Fruit fly (Drosophila melanogaster) whole organism, embryonic: ENCODE results near the gene CG42728.

Experiments used
- ATbp ChIP-seq: fragments of 200-800 bp; sonication (Bioruptor generic); optimal IDR thresholded peaks from 2 replicates; lab custom pipeline; 2017; ENCODE audit warnings: missing biosample characterization, mild to moderate bottlenecking, missing genetic modification characterization, missing genetic modification reagents
- Atf-2 ChIP-seq: fragments of 200-800 bp; sonication (Bioruptor generic); optimal IDR thresholded peaks from 2 replicates; lab custom pipeline; 2016; ENCODE audit warnings: missing biosample characterization, missing genetic modification characterization
- Bteb2 ChIP-seq: fragments of 200-800 bp; sonication (Bioruptor generic); optimal IDR thresholded peaks from 2 replicates; lab custom pipeline; 2016; ENCODE audit warnings: missing biosample characterization, missing genetic modification characterization
- CG10654 ChIP-seq: fragments of 200-800 bp; sonication (Bioruptor generic); optimal IDR thresholded peaks from 2 replicates; lab custom pipeline; 2016; ENCODE audit warnings: missing biosample characterization, missing genetic modification characterization
- CG11085 ChIP-seq: fragments of 200-800 bp; sonication (Bioruptor generic); IDR thresholded peaks from 2 replicates; pipeline ENCODE4 v1.3.6; 2022; ENCODE audit warnings: missing biosample characterization, missing genetic modification characterization
- CG11093 ChIP-seq: fragments of 200-800 bp; sonication (Bioruptor generic); IDR thresholded peaks from 3 replicates; pipeline ENCODE4 v1.3.6; 2022; ENCODE audit warnings: missing biosample characterization, missing genetic modification characterization
- CG14050 ChIP-seq: fragments of 200-800 bp; sonication (Bioruptor generic); IDR thresholded peaks from 3 replicates; pipeline ENCODE4 v1.3.6; 2022; ENCODE audit warnings: missing biosample characterization, missing genetic modification characterization
- CG14667 ChIP-seq: fragments of 200-800 bp; sonication (Bioruptor generic); IDR thresholded peaks from 2 replicates; pipeline ENCODE4 v1.3.6; 2022; ENCODE audit warnings: missing biosample characterization, missing genetic modification characterization
- CG14710 ChIP-seq: fragments of 200-800 bp; sonication (Bioruptor generic); optimal IDR thresholded peaks from 3 replicates; lab custom pipeline; 2019; ENCODE audit warnings: missing biosample characterization, mild to moderate bottlenecking, missing genetic modification characterization, moderate library complexity
- CG14860 ChIP-seq: fragments of 200-800 bp; sonication (Bioruptor generic); IDR thresholded peaks from 3 replicates; pipeline ENCODE4 v1.3.6; 2022; ENCODE audit warnings: missing biosample characterization, missing genetic modification characterization; ENCODE audit not compliant: partially characterized antibody
- CG15011 ChIP-seq: fragments of 200-800 bp; sonication (Bioruptor generic); optimal IDR thresholded peaks from 3 replicates; lab custom pipeline; 2018; ENCODE audit warnings: missing biosample characterization, mild to moderate bottlenecking, missing genetic modification characterization
- CG15601 ChIP-seq: fragments of 200-800 bp; sonication (Bioruptor generic); optimal IDR thresholded peaks from 3 replicates; lab custom pipeline; 2019; ENCODE audit warnings: missing biosample characterization, mild to moderate bottlenecking, missing genetic modification characterization, moderate library complexity
- CG17802 ChIP-seq: fragments of 200-800 bp; sonication (Bioruptor generic); optimal IDR thresholded peaks from 2 replicates; lab custom pipeline; 2018; ENCODE audit warnings: missing biosample characterization, mild to moderate bottlenecking, missing genetic modification characterization, moderate library complexity
- CG18764 ChIP-seq: fragments of 200-800 bp; sonication (Bioruptor generic); optimal IDR thresholded peaks from 3 replicates; lab custom pipeline; 2016; ENCODE audit warnings: missing biosample characterization, missing genetic modification characterization
- CG2116 ChIP-seq: fragments of 200-800 bp; sonication (Bioruptor generic); optimal IDR thresholded peaks from 3 replicates; lab custom pipeline; 2018; ENCODE audit warnings: missing biosample characterization, mild to moderate bottlenecking, missing genetic modification characterization
- CG32772 ChIP-seq: fragments of 200-800 bp; sonication (Bioruptor generic); IDR thresholded peaks from 2 replicates; pipeline ENCODE4 v1.3.6; 2022; ENCODE audit warnings: missing biosample characterization, missing genetic modification characterization
- CG3838 ChIP-seq: fragments of 200-800 bp; sonication (Bioruptor generic); optimal IDR thresholded peaks from 3 replicates; lab custom pipeline; 2016; ENCODE audit warnings: missing biosample characterization, missing genetic modification characterization
- CG4854 ChIP-seq: fragments of 200-800 bp; sonication (Bioruptor generic); optimal IDR thresholded peaks from 2 replicates; lab custom pipeline; 2016; ENCODE audit warnings: missing biosample characterization, missing genetic modification characterization, inconsistent platforms
- CG5180 ChIP-seq: fragments of 200-800 bp; sonication (Bioruptor generic); optimal IDR thresholded peaks from 3 replicates; lab custom pipeline; 2017; ENCODE audit warnings: missing biosample characterization, missing genetic modification characterization, mild to moderate bottlenecking, moderate library complexity, missing genetic modification reagents
- CG5953 ChIP-seq: fragments of 200-800 bp; sonication (Bioruptor generic); IDR thresholded peaks from 2 replicates; pipeline ENCODE4 v1.3.6; 2022; ENCODE audit warnings: missing biosample characterization, missing genetic modification characterization
- CG7271 ChIP-seq: fragments of 200-800 bp; sonication (Bioruptor generic); optimal IDR thresholded peaks from 2 replicates; lab custom pipeline; 2018; ENCODE audit warnings: missing biosample characterization, mild to moderate bottlenecking, missing genetic modification characterization, moderate library complexity
- CG8281 ChIP-seq: fragments of 200-800 bp; sonication (Bioruptor generic); optimal IDR thresholded peaks from 2 replicates; lab custom pipeline; 2018; ENCODE audit warnings: missing biosample characterization, mild to moderate bottlenecking, missing genetic modification characterization, moderate library complexity
- CG8359 ChIP-seq: fragments of 200-800 bp; sonication (Bioruptor generic); optimal IDR thresholded peaks from 2 replicates; lab custom pipeline; 2017; ENCODE audit warnings: missing biosample characterization, mild to moderate bottlenecking, missing genetic modification characterization, borderline replicate concordance
- Hand ChIP-seq: fragments of 200-800 bp; sonication (Bioruptor generic); optimal IDR thresholded peaks from 2 replicates; lab custom pipeline; 2017; ENCODE audit warnings: mild to moderate bottlenecking, missing biosample characterization, missing genetic modification reagents, missing genetic modification characterization
- HmgD ChIP-seq: fragments of 200-800 bp; sonication (Bioruptor generic); optimal IDR thresholded peaks from 3 replicates; lab custom pipeline; 2016; ENCODE audit warnings: missing biosample characterization, missing genetic modification characterization
- Hr39 ChIP-seq: fragments of >200 bp; optimal IDR thresholded peaks from 2 replicates; lab custom pipeline; 2017
- MESR4 ChIP-seq: fragments of 200-800 bp; sonication (Bioruptor generic); optimal IDR thresholded peaks from 2 replicates; lab custom pipeline; 2018; ENCODE audit warnings: missing biosample characterization, mild to moderate bottlenecking, missing genetic modification characterization, moderate library complexity
- Mad ChIP-seq: fragments of 200-800 bp; sonication (Bioruptor generic); optimal IDR thresholded peaks from 2 replicates; lab custom pipeline; 2016; ENCODE audit warnings: missing biosample characterization, missing genetic modification characterization
- Max ChIP-seq: fragments of 200-800 bp; sonication (Bioruptor generic); optimal IDR thresholded peaks from 2 replicates; lab custom pipeline; 2016; ENCODE audit warnings: missing biosample characterization, mild to moderate bottlenecking, missing genetic modification characterization
- Mes4 ChIP-seq: fragments of 200-800 bp; sonication (Bioruptor generic); optimal IDR thresholded peaks from 2 replicates; lab custom pipeline; 2016; ENCODE audit warnings: missing biosample characterization, missing genetic modification characterization
- NC2β ChIP-seq: fragments of 200-800 bp; sonication (Bioruptor generic); optimal IDR thresholded peaks from 2 replicates; lab custom pipeline; 2016; ENCODE audit warnings: missing biosample characterization, missing genetic modification characterization
- Nf-YB ChIP-seq: fragments of 200-800 bp; sonication (Bioruptor generic); optimal IDR thresholded peaks from 3 replicates; lab custom pipeline; 2019; ENCODE audit warnings: missing biosample characterization, mild to moderate bottlenecking, missing genetic modification characterization, moderate library complexity
- Vsx1 ChIP-seq: fragments of 200-800 bp; sonication (Bioruptor generic); optimal IDR thresholded peaks from 2 replicates; lab custom pipeline; 2017; ENCODE audit warnings: missing biosample characterization, mild to moderate bottlenecking, missing genetic modification characterization, missing genetic modification reagents
- aop ChIP-seq: fragments of 200-800 bp; sonication (Bioruptor generic); IDR thresholded peaks from 2 replicates; pipeline ENCODE4 v1.3.6; 2022; ENCODE audit warnings: missing biosample characterization, missing genetic modification characterization
- br ChIP-seq: fragments of >200 bp; optimal IDR thresholded peaks from 2 replicates; lab custom pipeline; 2017
- cad ChIP-seq: fragments of >200 bp; optimal IDR thresholded peaks from 2 replicates; lab custom pipeline; 2017; ENCODE audit warnings: missing biosample characterization, missing genetic modification characterization
- corto ChIP-seq: fragments of 200-800 bp; sonication (Bioruptor generic); optimal IDR thresholded peaks from 2 replicates; lab custom pipeline; 2016; ENCODE audit warnings: missing biosample characterization, mild to moderate bottlenecking, missing genetic modification characterization, moderate library complexity
- da ChIP-seq: fragments of 200-800 bp; sonication (Bioruptor generic); optimal IDR thresholded peaks from 2 replicates; lab custom pipeline; 2016; ENCODE audit warnings: missing biosample characterization, missing genetic modification characterization
- dm ChIP-seq: fragments of 200-800 bp; sonication (Bioruptor generic); optimal IDR thresholded peaks from 3 replicates; lab custom pipeline; 2016; ENCODE audit warnings: missing biosample characterization, missing genetic modification characterization
- dmrt11E ChIP-seq: fragments of 200-800 bp; sonication (Bioruptor generic); optimal IDR thresholded peaks from 3 replicates; lab custom pipeline; 2018; ENCODE audit warnings: missing biosample characterization, mild to moderate bottlenecking, missing genetic modification characterization, moderate library complexity
- en ChIP-seq: fragments of 200-800 bp; sonication (Bioruptor generic); optimal IDR thresholded peaks from 2 replicates; lab custom pipeline; 2016; ENCODE audit warnings: missing biosample characterization, missing genetic modification characterization
- grau ChIP-seq: fragments of 200-800 bp; optimal IDR thresholded peaks from 3 replicates; lab custom pipeline; 2019; ENCODE audit warnings: missing biosample characterization, mild to moderate bottlenecking, missing genetic modification characterization, moderate library complexity
- grn ChIP-seq: fragments of 200-800 bp; sonication (Bioruptor generic); optimal IDR thresholded peaks from 3 replicates; lab custom pipeline; 2017; ENCODE audit warnings: missing biosample characterization, missing genetic modification characterization
- luna ChIP-seq: fragments of 200-800 bp; sonication (Bioruptor generic); optimal IDR thresholded peaks from 2 replicates; lab custom pipeline; 2016; ENCODE audit warnings: missing biosample characterization, missing genetic modification characterization
- nerfin-1 ChIP-seq: fragments of 200-800 bp; sonication (Bioruptor generic); optimal IDR thresholded peaks from 3 replicates; lab custom pipeline; 2019; ENCODE audit warnings: missing biosample characterization, mild to moderate bottlenecking, missing genetic modification characterization, moderate library complexity
- p53 ChIP-seq: fragments of 200-800 bp; sonication (Bioruptor generic); optimal IDR thresholded peaks from 2 replicates; lab custom pipeline; 2016; ENCODE audit warnings: missing biosample characterization, missing genetic modification characterization
- tap ChIP-seq: fragments of 200-800 bp; optimal IDR thresholded peaks from 3 replicates; lab custom pipeline; 2019; ENCODE audit warnings: missing biosample characterization, mild to moderate bottlenecking, missing genetic modification characterization, moderate library complexity
- tin ChIP-seq: fragments of 200-800 bp; sonication (Bioruptor generic); optimal IDR thresholded peaks from 3 replicates; lab custom pipeline; 2016; ENCODE audit warnings: missing biosample characterization, missing genetic modification characterization
- usp ChIP-seq: fragments of >200 bp; optimal IDR thresholded peaks from 2 replicates; lab custom pipeline; 2017; ENCODE audit warnings: missing biosample characterization, missing genetic modification characterization

The CG42728 gene

dm6 chr3L:15534274-15535227 lies 6.6 kb upstream of the CG42728 start (continued):
- TF ChIP-seq tap (tag; lab: Kevin White, UChicago), result no peak
- TF ChIP-seq tin (GFP tag; lab: Kevin White, UChicago), result peak; percentile 28
- TF ChIP-seq dmrt11E (tag; lab: Kevin White, UChicago), result peak; percentile 75
- TF ChIP-seq br, result no peak
- TF ChIP-seq CG4854 (GFP tag; lab: Kevin White, UChicago), result no peak
- TF ChIP-seq Bteb2 (GFP tag; lab: Kevin White, UChicago), result peak; percentile 51
- no peak for TF ChIP-seq CG17802 (tag; lab: Kevin White, UChicago)
- TF ChIP-seq en (GFP tag; lab: Kevin White, UChicago), result peak; percentile 18
- TF ChIP-seq CG11085 (GFP tag; lab: Robert Waterston, UW), result no peak
- TF ChIP-seq CG5953 (GFP tag; lab: Robert Waterston, UW), result no peak
- no peak for TF ChIP-seq CG8281 (tag; lab: Kevin White, UChicago)
- TF ChIP-seq dm (GFP tag; lab: Kevin White, UChicago), result peak; percentile 29
- TF ChIP-seq NC2β, result peak; percentile 31
- TF ChIP-seq CG14710 (tag; lab: Kevin White, UChicago), result peak; percentile 65
- peak; percentile 52 for TF ChIP-seq ATbp (GFP tag; lab: Kevin White, UChicago)
- peak; percentile 73 for TF ChIP-seq grau (tag; lab: Kevin White, UChicago)
- peak; percentile 58 for TF ChIP-seq Atf-2 (GFP tag; lab: Kevin White, UChicago)
- TF ChIP-seq CG5180, result peak; percentile 6
- TF ChIP-seq CG14860 (GFP tag; lab: Robert Waterston, UW), result no peak
- no peak for TF ChIP-seq Hr39 (lab: Kevin White, UChicago)
- peak; percentile 35 for TF ChIP-seq Mad
- TF ChIP-seq CG2116, result no peak
- no peak for TF ChIP-seq CG7271
- TF ChIP-seq usp (GFP tag; lab: Kevin White, UChicago), result no peak
- no peak for TF ChIP-seq corto (GFP tag; lab: Kevin White, UChicago)
- TF ChIP-seq CG10654 (GFP tag; lab: Kevin White, UChicago), result peak; percentile 15
- TF ChIP-seq Nf-YB, result peak; percentile 62
- no peak for TF ChIP-seq da (GFP tag; lab: Kevin White, UChicago)
- TF ChIP-seq CG3838 (GFP tag; lab: Kevin White, UChicago), result no peak
- TF ChIP-seq CG15011 (GFP tag; lab: Kevin White, UChicago), result peak; percentile 57
- TF ChIP-seq Vsx1, result peak; percentile 48
- TF ChIP-seq aop, result peak; percentile 48; the same call in 1 of the 2 replicates
- peak; percentile 38 for TF ChIP-seq CG14667 (GFP tag; lab: Robert Waterston, UW)
- no peak for TF ChIP-seq HmgD (GFP tag; lab: Kevin White, UChicago)
- TF ChIP-seq MESR4 (GFP tag; lab: Kevin White, UChicago), result no peak
- TF ChIP-seq CG11093, result 0 out of 3 replicates have a peak, but pooled peaks have one; percentile 16
- TF ChIP-seq nerfin-1 (tag; lab: Kevin White, UChicago), result peak; percentile 53
- TF ChIP-seq CG15601 (tag; lab: Kevin White, UChicago), result peak; percentile 42
- TF ChIP-seq grn (GFP tag; lab: Kevin White, UChicago), result no peak
- peak; percentile 49 for TF ChIP-seq Max (GFP tag; lab: Kevin White, UChicago)
- TF ChIP-seq Hand (GFP tag; lab: Kevin White, UChicago), result peak; percentile 12
- no peak for TF ChIP-seq CG18764 (GFP tag; lab: Kevin White, UChicago)
- TF ChIP-seq CG14050, result no peak; the same call in 2 of the 3 replicates
- no peak; the same call in none of the 2 replicates for TF ChIP-seq CG32772 (GFP tag; lab: Robert Waterston, UW)
- no peak for TF ChIP-seq cad (GFP tag; lab: Kevin White, UChicago)
- peak; percentile 16 for TF ChIP-seq p53 (GFP tag; lab: Kevin White, UChicago)
- TF ChIP-seq Mes4 (GFP tag; lab: Kevin White, UChicago), result peak; percentile 46
- TF ChIP-seq luna (GFP tag; lab: Kevin White, UChicago), result no peak
- TF ChIP-seq CG8359 (GFP tag; lab: Kevin White, UChicago), result peak; percentile 21
